Worm (Caenorhabditis elegans): ENCODE measurements around the gene Y73B6BL.27.

- no peak for TF ChIP-seq tab-1 (GFP tag; IDR thresholded peaks at IDR 0.05)
- TF ChIP-seq flt-1 (GFP tag; IDR thresholded peaks at IDR 0.05) = no peak
- TF ChIP-seq med-1 (GFP tag; optimal IDR thresholded peaks at IDR 0.05; ENCODE audit: insufficient read depth) = no peak
Measured at ce11 chrIV:6441601-6442000, 31.4 kb downstream of the Y73B6BL.27 start, which contains the start of gene Y73B6BL.31.
